Worm (Caenorhabditis elegans): ENCODE data around the gene D1054.8.

Gene D1054.8

DNA sequence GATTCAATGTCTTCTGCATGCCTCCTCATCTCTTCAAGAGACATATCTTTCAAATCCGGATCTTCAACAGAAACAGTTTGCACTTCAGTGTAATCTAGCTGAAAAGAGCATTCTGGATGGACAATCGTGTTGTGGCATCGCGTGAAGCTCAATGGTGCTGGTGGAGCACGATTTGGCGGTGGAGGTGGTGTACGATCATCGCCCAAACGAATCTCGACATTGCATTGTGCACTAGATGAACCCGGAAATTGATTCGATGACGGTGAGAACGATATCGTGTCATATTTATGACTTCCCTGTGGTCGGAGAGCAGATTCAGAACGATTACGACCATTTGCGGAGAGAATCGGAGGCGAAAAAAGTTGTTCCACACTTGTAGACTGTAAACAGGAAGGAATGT lies 10.9 kb upstream of the D1054.8 start:
- no peak for TF ChIP-seq unc-120 (tag; optimal IDR thresholded peaks at IDR 0.05; ENCODE audit: poor library complexity, severe bottlenecking)
- TF ChIP-seq pha-4 (tag; optimal IDR thresholded peaks at IDR 0.05): no peak
- TF ChIP-seq elt-1 (tag; optimal IDR thresholded peaks at IDR 0.05; ENCODE audit: borderline replicate concordance, insufficient read depth): no peak
- no peak for TF ChIP-seq drap-1 (GFP tag; optimal IDR thresholded peaks at IDR 0.05)
- no peak for TF ChIP-seq lsy-2 (tag; optimal IDR thresholded peaks at IDR 0.05)
- TF ChIP-seq mls-2 (tag; optimal IDR thresholded peaks at IDR 0.05): no peak
- no peak for TF ChIP-seq snpc-4 (tag; optimal IDR thresholded peaks at IDR 0.05)
- TF ChIP-seq elt-3 (tag; optimal IDR thresholded peaks at IDR 0.05): no peak
- TF ChIP-seq nhr-76 (tag; optimal IDR thresholded peaks at IDR 0.05): no peak
- TF ChIP-seq nhr-28 (tag; optimal IDR thresholded peaks at IDR 0.05): no peak
- TF ChIP-seq nhr-237 (tag; optimal IDR thresholded peaks at IDR 0.05): no peak
- no peak for TF ChIP-seq unc-62 (GFP tag; optimal IDR thresholded peaks at IDR 0.05)
- TF ChIP-seq mab-5 (tag; optimal IDR thresholded peaks at IDR 0.05): no peak
- no peak for TF ChIP-seq lin-13 (tag; optimal IDR thresholded peaks at IDR 0.05)
- no peak for TF ChIP-seq sem-2 (GFP tag; optimal IDR thresholded peaks at IDR 0.05)
- no peak for TF ChIP-seq cnd-1 (tag; optimal IDR thresholded peaks at IDR 0.05)

DNA sequence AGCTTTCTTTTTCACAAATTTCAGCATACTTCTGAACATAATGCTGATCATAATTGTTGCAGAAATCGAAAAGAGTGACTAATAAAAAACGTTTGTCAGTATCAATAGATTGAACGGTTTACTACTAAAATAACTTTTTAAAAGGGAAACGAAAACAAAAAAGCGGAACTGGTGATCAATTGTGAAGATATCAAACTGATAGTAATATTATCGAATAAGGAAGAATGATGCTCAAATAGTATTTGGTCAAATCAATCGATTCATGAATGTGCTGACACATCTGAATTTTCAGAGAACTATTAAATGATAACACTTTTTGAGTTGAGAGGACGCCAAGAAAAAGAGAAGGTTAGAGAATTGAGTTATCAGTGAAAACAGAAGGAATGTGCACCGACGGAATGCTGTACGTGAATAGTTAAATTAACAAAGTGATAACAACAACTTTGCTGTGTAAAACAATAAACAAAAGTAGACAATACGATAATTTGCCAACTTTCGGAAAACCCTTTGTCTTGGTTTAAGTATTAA lies 7.5 kb upstream of the D1054.8 start, which contains the start of gene D1054.5:
D1054.5 (minus strand) TSS at position 51 of the 528 bp plus-strand sequence.
- TF ChIP-seq lsy-2 (tag; optimal IDR thresholded peaks at IDR 0.05) (no peak), flh-1 (GFP tag; optimal IDR thresholded peaks at IDR 0.05) (no peak), ces-1 (GFP tag; optimal IDR thresholded peaks at IDR 0.05) (no peak), lin-13 (tag; optimal IDR thresholded peaks at IDR 0.05) (no peak)

DNA sequence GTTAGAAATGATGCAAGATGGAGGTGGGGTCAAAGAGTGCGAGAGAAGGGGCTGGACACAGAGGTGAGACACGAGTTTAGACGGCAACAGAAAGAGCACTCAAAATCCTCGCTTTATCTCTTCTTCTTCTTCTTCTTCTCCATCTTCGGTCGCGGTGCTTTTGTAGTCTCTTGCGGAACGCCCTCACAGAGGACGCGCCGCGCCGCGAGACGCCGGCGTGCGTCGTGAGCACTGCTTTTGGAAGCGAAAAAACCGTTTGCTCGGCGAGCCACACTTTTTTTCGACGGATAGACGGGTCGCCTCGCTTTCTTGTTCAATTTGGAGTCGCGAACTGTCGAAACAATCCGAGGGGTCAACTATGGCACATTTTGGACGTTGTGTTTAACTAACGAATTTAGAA lies 6.8 kb downstream of the D1054.8 start, which contains the start of gene D1054.9:
D1054.9 (minus strand) TSS at position 137 of the 400 bp plus-strand sequence.
- TF ChIP-seq blmp-1 (tag; optimal IDR thresholded peaks at IDR 0.05) (no peak), tbx-8 (GFP tag; optimal IDR thresholded peaks at IDR 0.05) (no peak), bed-3 (GFP tag; optimal IDR thresholded peaks at IDR 0.05) (no peak)

DNA sequence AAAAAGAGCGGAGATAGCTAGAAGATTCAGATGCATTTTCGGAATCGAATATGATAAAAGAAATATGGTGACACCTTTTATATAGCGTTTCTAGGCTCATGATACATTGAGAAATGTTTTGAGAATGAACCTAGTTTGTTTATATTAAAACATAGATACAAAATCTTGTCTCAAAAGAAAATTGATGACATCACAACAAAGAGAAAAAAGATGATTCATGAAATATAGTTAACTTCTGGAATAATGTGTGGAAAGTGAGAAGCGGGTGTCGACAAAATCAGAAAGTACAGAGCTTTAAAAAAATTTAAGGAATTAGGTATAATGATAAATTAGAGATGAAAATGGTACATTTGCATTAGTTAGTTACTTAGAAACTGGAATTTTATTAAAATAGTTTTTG lies 8.7 kb downstream of the D1054.8 start, which contains the start of gene D1054.10:
D1054.10 (minus strand) TSS at position 101 of the 400 bp plus-strand sequence.
- no peak for TF ChIP-seq ceh-39 (tag; optimal IDR thresholded peaks at IDR 0.05)
- TF ChIP-seq ceh-83 (GFP tag; optimal IDR thresholded peaks at IDR 0.05): no peak
- TF ChIP-seq sem-2 (GFP tag; optimal IDR thresholded peaks at IDR 0.05): no peak
- TF ChIP-seq pha-4 (tag; optimal IDR thresholded peaks at IDR 0.05): no peak
- TF ChIP-seq tbx-8 (GFP tag; optimal IDR thresholded peaks at IDR 0.05): no peak
- no peak for TF ChIP-seq ceh-43 (GFP tag; optimal IDR thresholded peaks at IDR 0.05)
- TF ChIP-seq mls-2 (tag; optimal IDR thresholded peaks at IDR 0.05): no peak
- no peak for TF ChIP-seq nhr-12 (tag; optimal IDR thresholded peaks at IDR 0.05)
- TF ChIP-seq ces-1 (GFP tag; optimal IDR thresholded peaks at IDR 0.05): no peak
- no peak for TF ChIP-seq cnd-1 (tag; optimal IDR thresholded peaks at IDR 0.05)
- TF ChIP-seq unc-62 (GFP tag; optimal IDR thresholded peaks at IDR 0.05): no peak
- no peak for TF ChIP-seq ham-2 (GFP tag; optimal IDR thresholded peaks at IDR 0.05)
- no peak for TF ChIP-seq bed-3 (GFP tag; optimal IDR thresholded peaks at IDR 0.05)
- TF ChIP-seq elt-3 (tag; optimal IDR thresholded peaks at IDR 0.05): no peak

DNA sequence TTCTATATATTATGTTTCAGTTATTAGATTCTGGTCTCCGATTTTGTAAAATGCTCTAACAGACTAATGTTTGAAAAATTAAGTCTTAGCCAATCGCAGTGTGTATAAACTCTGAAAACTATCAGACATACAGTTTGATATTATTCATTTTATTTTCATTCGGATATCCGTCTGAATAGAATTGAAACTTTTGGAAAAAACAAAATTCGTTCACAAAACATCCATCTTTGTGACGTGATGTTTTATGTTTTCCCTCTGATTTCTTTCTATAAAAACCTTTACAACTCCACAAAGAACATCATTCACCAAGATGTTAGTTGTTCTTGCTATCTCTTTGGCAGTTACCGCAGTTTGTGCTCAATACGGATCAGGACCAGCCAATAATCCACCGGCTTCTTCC lies 9.4 kb downstream of the D1054.8 start, which contains the start of gene ule-3:
ule-3 (plus strand) TSS at position 301 of the 400 bp plus-strand sequence.
- TF ChIP-seq ceh-43 (GFP tag; optimal IDR thresholded peaks at IDR 0.05) (no peak), elt-1 (tag; optimal IDR thresholded peaks at IDR 0.05; ENCODE audit: borderline replicate concordance, insufficient read depth) (no peak), elt-3 (tag; optimal IDR thresholded peaks at IDR 0.05) (no peak), flh-1 (GFP tag; optimal IDR thresholded peaks at IDR 0.05) (no peak), ceh-83 (GFP tag; optimal IDR thresholded peaks at IDR 0.05) (no peak), M03D4.4 (tag; optimal IDR thresholded peaks at IDR 0.05) (no peak), hlh-1 (tag; optimal IDR thresholded peaks at IDR 0.05) (no peak), sptf-1 (tag; optimal IDR thresholded peaks at IDR 0.05) (no peak), mab-5 (tag; optimal IDR thresholded peaks at IDR 0.05) (no peak), nhr-237 (tag; optimal IDR thresholded peaks at IDR 0.05) (no peak)

DNA sequence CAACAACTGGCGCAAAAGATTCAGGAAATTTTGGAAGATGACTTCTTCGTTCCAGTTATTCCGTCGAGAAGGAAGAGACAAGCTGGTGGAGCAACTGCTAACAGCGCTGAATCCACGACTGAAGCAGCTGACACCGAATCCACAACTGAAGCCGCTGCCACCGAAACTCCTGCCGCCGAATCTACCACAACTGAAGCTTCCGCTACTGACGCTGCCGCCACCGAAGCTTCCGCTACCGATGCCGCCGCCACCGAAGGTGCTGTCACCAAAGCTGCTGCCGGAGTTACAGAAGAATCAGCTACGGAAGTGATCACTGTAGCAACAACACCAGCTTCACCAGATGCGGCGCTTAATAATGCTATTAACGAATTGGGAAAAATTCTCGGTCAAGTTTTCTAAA lies 10.4 kb downstream of the D1054.8 start:
- TF ChIP-seq ces-1 (GFP tag; optimal IDR thresholded peaks at IDR 0.05) (no peak), ztf-11 (tag; optimal IDR thresholded peaks at IDR 0.05) (no peak), unc-39 (tag; optimal IDR thresholded peaks at IDR 0.05) (no peak), unc-62 (GFP tag; optimal IDR thresholded peaks at IDR 0.05) (no peak), drap-1 (GFP tag; optimal IDR thresholded peaks at IDR 0.05) (no peak), lin-32 (GFP tag; optimal IDR thresholded peaks at IDR 0.05) (no peak), flh-1 (GFP tag; optimal IDR thresholded peaks at IDR 0.05) (no peak), ham-2 (GFP tag; optimal IDR thresholded peaks at IDR 0.05) (no peak), tbx-8 (GFP tag; optimal IDR thresholded peaks at IDR 0.05) (no peak), ceh-43 (GFP tag; optimal IDR thresholded peaks at IDR 0.05) (no peak), zip-8 (tag; optimal IDR thresholded peaks at IDR 0.05) (no peak), snpc-4 (tag; optimal IDR thresholded peaks at IDR 0.05) (no peak)

Measured in whole organism, mixed stage, embryonic.